Worm (Caenorhabditis elegans): ENCODE measurements around the gene dnj-1.
"Not testable (repeated sequence)": the region's sequence is repeated elsewhere in the genome, so short reads cannot be mapped to it uniquely, and the experiment has no call there.

Gene dnj-1

ce11 chrIV:11320500-11320899 lies 21.7 kb downstream of the dnj-1 start, which contains the start of gene edg-1:
TSS of gene edg-1 (plus strand) at chrIV:11320800.
- TF ChIP-seq sptf-1 (tag; optimal IDR thresholded peaks at IDR 0.05), result no peak
- no peak for TF ChIP-seq unc-39 (tag; optimal IDR thresholded peaks at IDR 0.05)
- TF ChIP-seq ham-2 (GFP tag; optimal IDR thresholded peaks at IDR 0.05), result no peak
- TF ChIP-seq nhr-237 (tag; optimal IDR thresholded peaks at IDR 0.05), result no peak
- TF ChIP-seq sem-2 (GFP tag; optimal IDR thresholded peaks at IDR 0.05), result no peak

- TF ChIP-seq flh-1 (GFP tag; optimal IDR thresholded peaks at IDR 0.05) (no peak), unc-62 (GFP tag; optimal IDR thresholded peaks at IDR 0.05) (no peak), ceh-83 (GFP tag; optimal IDR thresholded peaks at IDR 0.05) (no peak), lin-13 (tag; optimal IDR thresholded peaks at IDR 0.05) (no peak), elt-1 (tag; optimal IDR thresholded peaks at IDR 0.05; ENCODE audit: borderline replicate concordance, insufficient read depth) (no peak), mab-5 (tag; optimal IDR thresholded peaks at IDR 0.05) (no peak), ceh-39 (tag; optimal IDR thresholded peaks at IDR 0.05) (no peak), drap-1 (GFP tag; optimal IDR thresholded peaks at IDR 0.05) (no peak), tbx-8 (GFP tag; optimal IDR thresholded peaks at IDR 0.05) (no peak), ceh-43 (GFP tag; optimal IDR thresholded peaks at IDR 0.05) (no peak), ztf-11 (tag; optimal IDR thresholded peaks at IDR 0.05) (no peak), unc-120 (tag; optimal IDR thresholded peaks at IDR 0.05; ENCODE audit: poor library complexity, severe bottlenecking) (no peak)
These were observed 24.8 kb downstream of the dnj-1 start for ce11 chrIV:11323666-11324065.

ce11 chrIV:11324741-11325140 lies 25.9 kb downstream of the dnj-1 start, which contains the start of gene his-48:
TSS of gene his-48 (plus strand) at chrIV:11324745.
- not testable (repeated sequence) for TF ChIP-seq M03D4.4, unc-39, cnd-1 (tag; optimal IDR thresholded peaks at IDR 0.05)

DNA sequence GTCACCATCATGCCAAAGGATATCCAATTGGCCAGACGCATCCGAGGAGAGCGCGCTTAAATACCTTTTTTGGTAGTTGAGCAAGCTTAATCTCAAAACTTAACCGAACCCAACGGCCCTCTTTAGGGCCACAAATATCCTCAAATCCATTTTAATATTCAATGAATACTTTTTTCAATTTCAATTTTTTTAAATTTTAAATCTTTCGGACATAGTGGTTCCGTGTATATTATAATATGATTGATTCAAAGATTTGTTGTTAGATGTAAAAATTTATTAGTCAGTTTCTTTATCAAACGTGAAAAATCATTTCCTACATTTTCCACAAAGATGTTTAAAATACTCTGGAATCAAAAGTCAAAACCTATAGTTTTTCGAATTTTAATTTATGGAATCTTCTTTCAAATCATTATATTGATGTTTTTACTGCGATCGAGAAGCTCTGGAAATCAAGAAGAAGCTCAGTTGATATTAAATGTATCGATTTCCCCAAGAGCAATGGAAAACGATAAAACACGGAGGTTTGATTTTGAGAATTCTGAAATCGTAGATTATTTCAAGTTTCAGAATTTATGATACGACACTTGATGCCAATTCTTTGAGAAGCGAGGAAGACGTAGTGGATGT lies 28.2 kb downstream of the dnj-1 start, which contains the start of gene B0035.21:
B0035.21 (plus strand) TSS at position 322 of the 627 bp plus-strand sequence.
- TF ChIP-seq blmp-1 (tag; optimal IDR thresholded peaks at IDR 0.05), result no peak
- no peak for TF ChIP-seq nhr-237 (tag; optimal IDR thresholded peaks at IDR 0.05)
- no peak for TF ChIP-seq unc-120 (tag; optimal IDR thresholded peaks at IDR 0.05; ENCODE audit: poor library complexity, severe bottlenecking)
- TF ChIP-seq lin-13 (tag; optimal IDR thresholded peaks at IDR 0.05), result no peak
- TF ChIP-seq sem-2 (GFP tag; optimal IDR thresholded peaks at IDR 0.05), result no peak
- TF ChIP-seq lin-32 (GFP tag; optimal IDR thresholded peaks at IDR 0.05), result no peak
- TF ChIP-seq flh-1 (GFP tag; optimal IDR thresholded peaks at IDR 0.05), result no peak
- TF ChIP-seq nhr-76 (tag; optimal IDR thresholded peaks at IDR 0.05), result no peak
- no peak for TF ChIP-seq nhr-12 (tag; optimal IDR thresholded peaks at IDR 0.05)
- TF ChIP-seq M03D4.4 (tag; optimal IDR thresholded peaks at IDR 0.05), result no peak
- TF ChIP-seq mls-2 (tag; optimal IDR thresholded peaks at IDR 0.05), result no peak
- no peak for TF ChIP-seq drap-1 (GFP tag; optimal IDR thresholded peaks at IDR 0.05)
- TF ChIP-seq ceh-83 (GFP tag; optimal IDR thresholded peaks at IDR 0.05), result no peak
- no peak for TF ChIP-seq nhr-2 (tag; optimal IDR thresholded peaks at IDR 0.05)
- no peak for TF ChIP-seq lsy-2 (tag; optimal IDR thresholded peaks at IDR 0.05)
- no peak for TF ChIP-seq elt-3 (tag; optimal IDR thresholded peaks at IDR 0.05)
- TF ChIP-seq pha-4 (tag; optimal IDR thresholded peaks at IDR 0.05), result no peak
- TF ChIP-seq cnd-1 (tag; optimal IDR thresholded peaks at IDR 0.05), result no peak

DNA sequence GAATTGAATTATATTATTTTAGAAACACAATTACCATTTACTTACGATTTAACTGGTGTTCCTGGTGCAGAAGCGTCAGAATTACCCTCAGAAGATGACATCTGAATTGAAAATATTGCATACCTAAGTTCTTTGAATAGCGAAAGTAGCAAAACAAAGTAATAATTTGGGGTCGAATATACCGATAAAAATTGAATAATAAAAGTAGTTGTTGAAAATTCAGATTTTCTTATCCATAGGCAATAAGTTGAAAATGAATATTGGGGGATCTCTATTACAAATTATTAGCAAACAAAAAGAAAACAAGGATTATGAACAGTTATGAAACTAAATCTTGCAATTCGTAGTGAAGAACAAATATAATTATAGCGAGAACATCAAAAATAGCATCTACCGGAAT lies 30.4 kb downstream of the dnj-1 start, which contains the start of gene leo-1:
leo-1 (minus strand) TSS at position 101 of the 400 bp plus-strand sequence.
- no peak for TF ChIP-seq sem-2 (GFP tag; optimal IDR thresholded peaks at IDR 0.05)
- TF ChIP-seq M03D4.4 (tag; optimal IDR thresholded peaks at IDR 0.05), result no peak
- no peak for TF ChIP-seq unc-120 (tag; optimal IDR thresholded peaks at IDR 0.05; ENCODE audit: poor library complexity, severe bottlenecking)
- TF ChIP-seq ceh-43 (GFP tag; optimal IDR thresholded peaks at IDR 0.05), result no peak
- no peak for TF ChIP-seq zip-8 (tag; optimal IDR thresholded peaks at IDR 0.05)
- TF ChIP-seq drap-1 (GFP tag; optimal IDR thresholded peaks at IDR 0.05), result no peak
- TF ChIP-seq unc-62 (GFP tag; optimal IDR thresholded peaks at IDR 0.05), result no peak
- no peak for TF ChIP-seq elt-3 (tag; optimal IDR thresholded peaks at IDR 0.05)

DNA sequence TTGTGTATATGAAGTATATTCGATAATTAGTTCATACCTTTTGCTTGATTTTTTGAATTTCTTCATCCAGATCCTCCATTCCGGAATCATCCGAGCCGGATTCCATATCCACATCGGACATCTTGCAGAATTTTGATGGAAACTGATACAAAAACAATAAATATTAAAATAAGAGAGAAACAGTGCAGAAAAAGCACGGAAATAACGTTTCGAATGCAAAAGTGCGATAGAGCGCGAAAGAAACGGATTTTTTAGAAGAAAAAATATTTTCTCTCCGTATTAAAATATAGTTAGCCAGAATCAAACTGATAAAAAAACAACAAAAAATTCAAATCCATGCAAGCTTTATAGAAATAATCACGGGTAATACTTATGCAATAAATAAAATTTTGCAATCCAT lies 33.9 kb downstream of the dnj-1 start, which contains the start of gene sart-3:
sart-3 (minus strand) TSS at position 219 of the 400 bp plus-strand sequence.
- no peak for TF ChIP-seq ceh-43 (GFP tag; optimal IDR thresholded peaks at IDR 0.05)
- TF ChIP-seq pha-4 (tag; optimal IDR thresholded peaks at IDR 0.05), result no peak
- no peak for TF ChIP-seq nhr-2 (tag; optimal IDR thresholded peaks at IDR 0.05)
- no peak for TF ChIP-seq cnd-1 (tag; optimal IDR thresholded peaks at IDR 0.05)
- TF ChIP-seq tbx-8 (GFP tag; optimal IDR thresholded peaks at IDR 0.05), result no peak
- TF ChIP-seq nhr-28 (tag; optimal IDR thresholded peaks at IDR 0.05), result no peak
- TF ChIP-seq lsy-2 (tag; optimal IDR thresholded peaks at IDR 0.05), result no peak
- no peak for TF ChIP-seq elt-3 (tag; optimal IDR thresholded peaks at IDR 0.05)
- no peak for TF ChIP-seq nhr-76 (tag; optimal IDR thresholded peaks at IDR 0.05)
- TF ChIP-seq ceh-39 (tag; optimal IDR thresholded peaks at IDR 0.05), result no peak
- TF ChIP-seq drap-1 (GFP tag; optimal IDR thresholded peaks at IDR 0.05), result no peak
- no peak for TF ChIP-seq mab-5 (tag; optimal IDR thresholded peaks at IDR 0.05)
- TF ChIP-seq hlh-1 (tag; optimal IDR thresholded peaks at IDR 0.05), result no peak
- no peak for TF ChIP-seq ces-1 (GFP tag; optimal IDR thresholded peaks at IDR 0.05)
- TF ChIP-seq unc-39 (tag; optimal IDR thresholded peaks at IDR 0.05), result no peak
- no peak for TF ChIP-seq M03D4.4 (tag; optimal IDR thresholded peaks at IDR 0.05)

All from whole organism, mixed stage, embryonic.